Worm (Caenorhabditis elegans): ENCODE data around the gene irld-34.

irld-34 gene

ce11 chrIII:9154766-9155165, at the start of gene irld-34:
TSS of gene irld-34 (plus strand) at chrIII:9155066.
- TF ChIP-seq fkh-8 (tag; optimal IDR thresholded peaks at IDR 0.05) (peak; percentile 50), ztf-11 (tag; optimal IDR thresholded peaks at IDR 0.05) (no peak)

- peak; percentile 6 for TF ChIP-seq lin-14 (GFP tag; optimal IDR thresholded peaks at IDR 0.05)
- TF ChIP-seq nhr-47 (tag; optimal IDR thresholded peaks at IDR 0.05): no peak
- TF ChIP-seq fkh-4 (tag; optimal IDR thresholded peaks at IDR 0.05; ENCODE audit: borderline replicate concordance): no peak
- no peak for TF ChIP-seq mef-2 (tag; optimal IDR thresholded peaks at IDR 0.05)
- TF ChIP-seq unc-98 (GFP tag; IDR thresholded peaks at IDR 0.05): no peak
- TF ChIP-seq aly-2 (tag; optimal IDR thresholded peaks at IDR 0.05): no peak
- TF ChIP-seq unc-30 (tag; optimal IDR thresholded peaks at IDR 0.05): no peak
- TF ChIP-seq nhr-237 (tag; optimal IDR thresholded peaks at IDR 0.05): no peak
- peak; percentile 51 for TF ChIP-seq blmp-1 (tag; optimal IDR thresholded peaks at IDR 0.05)
- peak; percentile 55 for TF ChIP-seq nhr-85 (tag)
- TF ChIP-seq pag-3 (tag; optimal IDR thresholded peaks at IDR 0.05; ENCODE audit: borderline replicate concordance, insufficient read depth): no peak
- TF ChIP-seq dsc-1 (tag; optimal IDR thresholded peaks at IDR 0.05): no peak
- TF ChIP-seq elt-3 (tag; optimal IDR thresholded peaks at IDR 0.05): peak in 1 of 6 experiments; percentile 61
Observed at ce11 chrIII:9105653-9106052, 49.2 kb upstream of the irld-34 start.

ce11 chrIII:9109172-9109571, 45.7 kb upstream of the irld-34 start, which contains the start of gene cya-1:
TSS of gene cya-1 (minus strand) at chrIII:9109272.
- TF ChIP-seq unc-86 (tag; optimal IDR thresholded peaks at IDR 0.05): no peak
- TF ChIP-seq snpc-4 (tag; optimal IDR thresholded peaks at IDR 0.05): no peak
- no peak for TF ChIP-seq hlh-17 (GFP tag; optimal IDR thresholded peaks at IDR 0.05; ENCODE audit: borderline replicate concordance)
- no peak for TF ChIP-seq nhr-11 (tag; optimal IDR thresholded peaks at IDR 0.05)
- TF ChIP-seq egl-13 (tag; optimal IDR thresholded peaks at IDR 0.05): no peak
- no peak for TF ChIP-seq zag-1 (tag; optimal IDR thresholded peaks at IDR 0.05)
- no peak for TF ChIP-seq nhr-77 (tag; optimal IDR thresholded peaks at IDR 0.05)
- no peak for TF ChIP-seq efl-3 (GFP tag; optimal IDR thresholded peaks at IDR 0.05)
- no peak for TF ChIP-seq nhr-71 (tag; optimal IDR thresholded peaks at IDR 0.05)
- no peak for TF ChIP-seq swsn-7 (tag; optimal IDR thresholded peaks at IDR 0.05)
- TF ChIP-seq snu-23 (GFP tag; optimal IDR thresholded peaks at IDR 0.05): no peak
- TF ChIP-seq blmp-1 (tag; optimal IDR thresholded peaks at IDR 0.05): no peak
- no peak for TF ChIP-seq dsc-1 (tag; optimal IDR thresholded peaks at IDR 0.05)
- TF ChIP-seq ceh-90 (tag; optimal IDR thresholded peaks at IDR 0.05): no peak
- no peak for TF ChIP-seq alr-1 (tag; optimal IDR thresholded peaks at IDR 0.05; ENCODE audit: borderline replicate concordance)
- no peak for TF ChIP-seq F16B12.6 (tag; optimal IDR thresholded peaks at IDR 0.05)

ce11 chrIII:9109726-9110125, 45.1 kb upstream of the irld-34 start:
- TF ChIP-seq efl-1 (optimal IDR thresholded peaks at IDR 0.05) (no peak), efl-1 (GFP tag; optimal IDR thresholded peaks at IDR 0.05 in 1 of 2) (peak in 1 of 2 experiments; percentile 83), snu-23 (GFP tag; optimal IDR thresholded peaks at IDR 0.05) (no peak)

ce11 chrIII:9110270-9110669, 44.6 kb upstream of the irld-34 start:
- TF ChIP-seq lin-14 (GFP tag; optimal IDR thresholded peaks at IDR 0.05): peak; percentile 22
- no peak for TF ChIP-seq unc-62 (GFP tag; optimal IDR thresholded peaks at IDR 0.05)
- peak; percentile 28 for TF ChIP-seq elt-2 (tag; optimal IDR thresholded peaks at IDR 0.05)
- TF ChIP-seq vab-15 (tag; optimal IDR thresholded peaks at IDR 0.05): no peak
- peak; percentile 53 for TF ChIP-seq nhr-85 (tag)
- no peak for TF ChIP-seq unc-98 (GFP tag; IDR thresholded peaks at IDR 0.05)
- peak; percentile 46 for TF ChIP-seq blmp-1 (tag; optimal IDR thresholded peaks at IDR 0.05)
- TF ChIP-seq zag-1 (tag; optimal IDR thresholded peaks at IDR 0.05): no peak
- TF ChIP-seq efl-3 (GFP tag; optimal IDR thresholded peaks at IDR 0.05): no peak
- TF ChIP-seq C34B4.2 (tag; optimal IDR thresholded peaks at IDR 0.05): no peak
